Fruit fly (Drosophila melanogaster) Kc167 (cell line): ENCODE data around the gene Exo84.

ENCODE experiments used
- psq ChIP-seq: fragments of >200 bp; optimal IDR thresholded peaks from 2 replicates; lab custom pipeline; 2017; ENCODE audit warnings: missing external identifiers
- ttk ChIP-seq: sonication (Bioruptor generic); optimal IDR thresholded peaks from 2 replicates; lab custom pipeline; 2017; ENCODE audit warnings: missing external identifiers

- TF ChIP-seq psq (no peak), ttk (lab: Kevin White, UChicago) (no peak)
Observed at dm6 chr3R:26041417-26042101, 10.5 kb downstream of the Exo84 start, which contains the start of gene gro.
